Fruit fly (Drosophila melanogaster): ENCODE data around the gene CG32486.

The CG32486 gene

DNA sequence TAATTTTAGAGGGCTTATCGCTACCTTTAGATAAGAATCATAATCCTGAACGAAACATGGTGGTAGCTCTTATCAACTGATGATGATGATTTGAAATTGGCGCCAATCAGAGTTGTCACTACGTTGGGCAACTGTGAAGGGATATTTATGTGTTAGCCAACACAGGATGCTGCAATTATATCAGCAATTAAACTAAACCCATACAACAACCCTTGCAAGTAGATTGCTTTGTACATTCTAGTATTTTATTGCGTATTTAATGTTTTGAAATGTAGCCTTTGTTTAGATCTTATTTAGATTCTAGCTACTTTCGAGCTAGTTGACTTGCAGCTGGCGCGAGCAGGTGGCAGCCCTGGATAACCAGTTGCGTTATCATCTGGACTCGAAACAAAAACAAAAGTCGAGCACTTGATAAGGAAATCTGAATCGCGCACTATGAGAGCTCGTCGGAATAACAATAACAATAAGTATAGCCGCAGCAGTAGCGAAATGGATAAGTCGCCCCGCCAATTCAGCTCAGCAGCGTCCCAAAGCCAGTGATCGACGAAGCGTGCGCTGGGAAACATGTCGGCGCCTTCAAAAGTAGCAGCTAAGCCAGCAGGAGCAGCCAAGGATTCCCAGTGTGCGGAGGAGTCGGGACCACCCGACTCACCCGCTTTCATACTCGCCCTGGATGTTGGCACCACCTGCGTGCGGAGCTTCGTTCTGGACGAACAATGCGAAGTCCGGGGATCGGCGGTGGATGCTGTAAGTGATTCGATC, 18.3 kb downstream of the CG32486 start, which contains the start of gene CG1271 (continued):
- TF ChIP-seq phol (tag; optimal IDR thresholded peaks at IDR 0.05) (peak; percentile 80), Mrtf (GFP tag; IDR thresholded peaks at IDR 0.05) (peak; percentile 55; the same call in 2 of the 3 replicates), CG16863 (GFP tag; optimal IDR thresholded peaks at IDR 0.05) (peak; percentile 20), CG15696 (tag; optimal IDR thresholded peaks at IDR 0.05) (peak; percentile 40), CG18619 (GFP tag; optimal IDR thresholded peaks at IDR 0.05) (peak; percentile 62), Bgb (GFP tag; IDR thresholded peaks at IDR 0.05; ENCODE audit: partially characterized antibody) (no peak), Fer1 (GFP tag; optimal IDR thresholded peaks at IDR 0.05) (peak; percentile 81), Lhr (GFP tag; optimal IDR thresholded peaks at IDR 0.05) (peak; percentile 32), Poxn (GFP tag; IDR thresholded peaks at IDR 0.05) (no peak), pfk (GFP tag; optimal IDR thresholded peaks at IDR 0.05) (no peak), B-H2 (GFP tag; optimal IDR thresholded peaks at IDR 0.05) (peak; percentile 62), CG8359 (GFP tag; optimal IDR thresholded peaks at IDR 0.05; ENCODE audit: borderline replicate concordance) (no peak), Trl (optimal IDR thresholded peaks at IDR 0.05) (no peak), Trl (GFP tag; optimal IDR thresholded peaks at IDR 0.05) (peak; percentile 73), D19A (tag; optimal IDR thresholded peaks at IDR 0.05) (peak; percentile 28), CG3163 (GFP tag; optimal IDR thresholded peaks at IDR 0.05) (peak; percentile 52), CG11247 (GFP tag; IDR thresholded peaks at IDR 0.05) (peak; percentile 51), CG14710 (tag; optimal IDR thresholded peaks at IDR 0.05) (peak; percentile 92), CG9727 (GFP tag; optimal IDR thresholded peaks at IDR 0.05) (peak; percentile 34), CG18262 (tag; optimal IDR thresholded peaks at IDR 0.05) (peak; percentile 56), sens-2 (GFP tag; IDR thresholded peaks at IDR 0.05) (0 out of 2 replicates have a peak, but pooled peaks have one; percentile 25), Bteb2 (GFP tag; optimal IDR thresholded peaks at IDR 0.05) (peak; percentile 61), CG12299 (tag; optimal IDR thresholded peaks at IDR 0.05) (peak; percentile 54), fu2 (GFP tag; optimal IDR thresholded peaks at IDR 0.05) (peak; percentile 59), CG16813 (GFP tag; IDR thresholded peaks at IDR 0.05; ENCODE audit: partially characterized antibody) (peak; percentile 44; the same call in 2 of the 3 replicates), CG17361 (GFP tag; IDR thresholded peaks at IDR 0.05) (peak; percentile 74), slbo (GFP tag; IDR thresholded peaks at IDR 0.05) (peak; percentile 72), Ets65A (GFP tag) (peak; percentile 96), CG6765 (GFP tag; optimal IDR thresholded peaks at IDR 0.05) (peak; percentile 17), Camta (GFP tag; optimal IDR thresholded peaks at IDR 0.05) (peak; percentile 43), Antp (GFP tag; optimal IDR thresholded peaks at IDR 0.05) (peak; percentile 65), CG3065 (GFP tag; optimal IDR thresholded peaks at IDR 0.05) (no peak), maf-S (GFP tag; optimal IDR thresholded peaks at IDR 0.05) (peak; percentile 59), HLH3B (GFP tag; IDR thresholded peaks at IDR 0.05) (peak; percentile 20; the same call in 1 of the 2 replicates), CG15073 (GFP tag; optimal IDR thresholded peaks at IDR 0.05) (no peak), Hr78 (GFP tag; optimal IDR thresholded peaks at IDR 0.05) (no peak), NC2β (GFP tag; optimal IDR thresholded peaks at IDR 0.05) (peak; percentile 27), CG10543 (GFP tag; optimal IDR thresholded peaks at IDR 0.05) (peak; percentile 81), sisA (GFP tag; IDR thresholded peaks at IDR 0.05) (peak; percentile 55), disco-r (GFP tag; optimal IDR thresholded peaks at IDR 0.05) (peak; percentile 37), Ssrp (tag; optimal IDR thresholded peaks at IDR 0.05) (peak; percentile 30), lov (optimal IDR thresholded peaks at IDR 0.05) (no peak), lov (GFP tag; IDR thresholded peaks at IDR 0.05) (no peak), pan (optimal IDR thresholded peaks at IDR 0.05) (no peak), pan (GFP tag; optimal IDR thresholded peaks at IDR 0.05 in 1 of 2, IDR thresholded peaks at IDR 0.05 in 1 of 2) (peak in 1 of 2 experiments; percentile 18), ci (GFP tag; IDR thresholded peaks at IDR 0.05) (no peak), tap (tag; optimal IDR thresholded peaks at IDR 0.05) (peak; percentile 60), nom (GFP tag; optimal IDR thresholded peaks at IDR 0.05) (peak; percentile 52), fd102C (GFP tag; optimal IDR thresholded peaks at IDR 0.05) (no peak), CG15479 (GFP tag; optimal IDR thresholded peaks at IDR 0.05) (peak; percentile 74)

Measured in whole organism, embryonic.